Worm (Caenorhabditis elegans): ENCODE measurements around the gene ZK792.1.

ZK792.1 gene

DNA sequence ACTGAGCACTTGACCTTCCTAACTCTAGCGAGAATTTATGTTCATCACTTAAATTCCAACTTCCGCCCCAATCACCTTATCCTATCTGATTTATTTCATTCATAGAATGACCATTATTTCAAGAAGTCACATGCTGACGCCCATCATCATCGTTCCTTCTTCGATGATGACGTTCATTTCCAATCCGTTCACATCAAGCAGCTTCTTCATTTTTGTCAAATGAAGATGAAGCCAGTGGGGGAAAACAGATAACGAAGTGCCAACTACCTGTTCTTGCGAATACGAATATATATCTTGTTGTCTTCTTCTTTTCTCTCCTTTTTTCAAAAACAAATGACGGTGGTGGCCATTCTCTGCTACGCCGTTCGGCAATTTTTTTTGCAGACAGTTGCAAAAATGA is 42.2 kb downstream of the ZK792.1 start:
- no peak for TF ChIP-seq scrt-1 (GFP tag; IDR thresholded peaks at IDR 0.05)

DNA sequence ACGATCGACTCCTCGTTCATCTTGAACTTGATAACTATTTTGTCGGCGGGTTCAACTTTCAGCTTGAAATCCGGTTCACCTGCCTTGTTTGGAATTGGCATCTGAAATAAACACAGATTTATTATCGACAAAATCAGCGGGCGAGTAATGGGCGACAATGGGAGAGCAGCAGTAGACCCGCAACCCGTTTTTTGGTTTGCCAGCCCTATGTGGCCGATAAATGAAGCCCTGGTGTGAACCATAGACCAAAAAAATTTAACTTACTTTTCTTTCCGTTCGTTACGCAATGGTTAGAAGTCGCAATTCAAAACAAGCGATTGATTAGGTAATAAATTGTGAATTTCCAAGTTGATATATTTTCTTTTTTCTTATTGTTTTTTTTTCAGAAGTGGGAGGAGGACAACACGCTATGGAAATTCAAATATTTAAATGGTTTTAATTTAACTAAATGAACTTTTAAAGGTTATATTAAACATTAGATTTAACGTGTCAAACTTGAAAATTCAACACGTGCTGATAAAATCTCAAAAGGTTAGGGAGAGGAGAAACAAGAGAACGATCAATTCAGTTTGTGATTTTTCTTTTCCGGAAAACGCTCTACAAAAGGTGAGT is 44.1 kb downstream of the ZK792.1 start, which contains the start of the genes T22B3.3 and alg-3:
Gene T22B3.3 (minus strand): TSS at position 101 of the 612 bp plus-strand sequence.
Gene alg-3 (plus strand): TSS at position 562 of the 612 bp plus-strand sequence.
- TF ChIP-seq ceh-36 (tag; optimal IDR thresholded peaks at IDR 0.05), result no peak
- TF ChIP-seq aly-1 (tag; optimal IDR thresholded peaks at IDR 0.05), result no peak
- TF ChIP-seq B0310.2 (tag; optimal IDR thresholded peaks at IDR 0.05), result no peak
- no peak for TF ChIP-seq pes-1 (GFP tag; IDR thresholded peaks at IDR 0.05)
- no peak for TF ChIP-seq hmg-4 (GFP tag; optimal IDR thresholded peaks at IDR 0.05)
- no peak for TF ChIP-seq hmbx-1 (tag; optimal IDR thresholded peaks at IDR 0.05)
- no peak for TF ChIP-seq sea-1 (GFP tag; conservative IDR thresholded peaks at IDR 0.05)
- TF ChIP-seq tbx-11 (GFP tag; IDR thresholded peaks at IDR 0.05), result no peak
- no peak for TF ChIP-seq ama-1 (optimal IDR thresholded peaks at IDR 0.05)
- TF ChIP-seq flt-1 (GFP tag; IDR thresholded peaks at IDR 0.05), result no peak
- no peak for TF ChIP-seq F13C5.2 (tag; optimal IDR thresholded peaks at IDR 0.05)
- TF ChIP-seq hnd-1 (tag; optimal IDR thresholded peaks at IDR 0.05), result no peak
- TF ChIP-seq ets-7 (tag; optimal IDR thresholded peaks at IDR 0.05), result no peak
- TF ChIP-seq ceh-13 (GFP tag; optimal IDR thresholded peaks at IDR 0.05), result no peak
- no peak for TF ChIP-seq tra-4 (tag; optimal IDR thresholded peaks at IDR 0.05)
- no peak for TF ChIP-seq tbx-37 (GFP tag; conservative IDR thresholded peaks at IDR 0.05)
- no peak for TF ChIP-seq scrt-1 (GFP tag; IDR thresholded peaks at IDR 0.05)

DNA sequence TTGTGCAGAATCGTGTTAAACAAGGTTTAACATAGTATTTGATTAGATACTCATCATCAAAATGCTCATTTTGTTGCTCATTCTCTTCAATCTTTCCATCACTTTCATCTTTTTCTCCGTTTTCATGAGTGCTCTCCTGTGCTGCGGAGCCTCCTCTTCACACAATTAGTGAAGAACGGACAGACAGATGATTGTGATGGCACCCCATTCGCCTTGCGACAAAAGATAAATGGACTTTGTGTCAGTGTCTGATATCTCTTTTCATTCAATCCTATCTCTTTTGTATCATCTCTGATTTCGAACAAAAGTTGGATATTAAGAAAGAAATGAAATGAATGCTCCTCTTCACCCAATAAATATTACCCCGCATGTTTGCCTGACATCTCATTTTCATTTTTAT is 50.7 kb downstream of the ZK792.1 start:
- TF ChIP-seq ceh-36 (tag; optimal IDR thresholded peaks at IDR 0.05) (no peak), hnd-1 (tag; optimal IDR thresholded peaks at IDR 0.05) (no peak), F13C5.2 (tag; optimal IDR thresholded peaks at IDR 0.05) (no peak), flt-1 (GFP tag; IDR thresholded peaks at IDR 0.05) (no peak), ets-7 (tag; optimal IDR thresholded peaks at IDR 0.05) (no peak), sea-1 (GFP tag; conservative IDR thresholded peaks at IDR 0.05) (no peak), hmg-4 (GFP tag; optimal IDR thresholded peaks at IDR 0.05) (no peak), hmbx-1 (tag; optimal IDR thresholded peaks at IDR 0.05) (no peak), tbx-11 (GFP tag; IDR thresholded peaks at IDR 0.05) (no peak), pes-1 (GFP tag; IDR thresholded peaks at IDR 0.05) (no peak), B0310.2 (tag; optimal IDR thresholded peaks at IDR 0.05) (no peak), ceh-13 (GFP tag; optimal IDR thresholded peaks at IDR 0.05) (no peak), scrt-1 (GFP tag; IDR thresholded peaks at IDR 0.05) (no peak), tbx-37 (GFP tag; conservative IDR thresholded peaks at IDR 0.05) (no peak)

DNA sequence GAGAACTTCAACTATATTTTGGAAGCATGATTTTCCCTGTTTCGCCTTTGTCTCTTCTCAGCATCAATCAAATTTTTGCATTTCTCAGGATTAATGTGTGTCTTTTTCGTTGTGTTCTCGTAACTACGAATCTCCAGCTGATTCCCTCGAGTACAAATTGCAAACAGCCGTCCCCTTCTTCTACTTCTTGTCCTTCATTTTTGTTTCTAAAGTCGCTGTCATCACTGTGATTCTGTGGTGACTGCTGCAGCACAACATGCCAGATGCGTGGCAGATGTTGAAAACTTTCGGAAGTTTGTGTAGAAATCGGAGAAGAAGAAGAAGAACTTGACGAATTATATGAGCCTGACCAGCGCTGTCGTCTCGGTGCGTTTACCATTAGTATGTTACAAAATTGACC is 53.6 kb downstream of the ZK792.1 start:
- TF ChIP-seq scrt-1 (GFP tag; IDR thresholded peaks at IDR 0.05) (no peak), flt-1 (GFP tag; IDR thresholded peaks at IDR 0.05) (no peak), pes-1 (GFP tag; IDR thresholded peaks at IDR 0.05) (no peak), tbx-37 (GFP tag; conservative IDR thresholded peaks at IDR 0.05) (no peak), tra-4 (tag; optimal IDR thresholded peaks at IDR 0.05) (no peak), hmg-4 (GFP tag; optimal IDR thresholded peaks at IDR 0.05) (no peak), F13C5.2 (tag; optimal IDR thresholded peaks at IDR 0.05) (no peak), ceh-36 (tag; optimal IDR thresholded peaks at IDR 0.05) (no peak), hmbx-1 (tag; optimal IDR thresholded peaks at IDR 0.05) (no peak), aly-1 (tag; optimal IDR thresholded peaks at IDR 0.05) (no peak)

DNA sequence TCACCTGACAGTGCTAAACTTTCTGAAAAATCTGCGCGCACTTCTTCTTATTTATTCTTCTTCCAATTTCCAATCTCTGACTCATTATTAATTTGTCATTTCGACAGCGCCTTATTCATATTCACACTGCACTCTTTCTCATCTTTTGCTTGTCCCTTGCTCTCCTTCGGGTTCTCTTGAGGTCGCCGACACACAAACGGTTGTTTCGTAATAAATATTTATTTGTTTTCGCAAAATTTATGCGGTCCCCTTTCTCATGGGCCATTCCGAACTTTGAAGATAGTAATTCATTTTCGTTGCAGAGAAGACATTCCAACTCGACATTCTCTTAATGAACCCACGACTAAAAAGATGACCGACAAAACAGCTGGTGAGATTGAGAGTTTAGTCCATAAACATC is 55.1 kb downstream of the ZK792.1 start, which contains the start of gene magi-1:
Gene magi-1 (plus strand): TSS at position 301 of the 400 bp plus-strand sequence.
- TF ChIP-seq ceh-36 (tag; optimal IDR thresholded peaks at IDR 0.05) (no peak), ets-7 (tag; optimal IDR thresholded peaks at IDR 0.05) (no peak), tbx-11 (GFP tag; IDR thresholded peaks at IDR 0.05) (no peak), aly-1 (tag; optimal IDR thresholded peaks at IDR 0.05) (no peak), tbx-37 (GFP tag; conservative IDR thresholded peaks at IDR 0.05) (no peak), B0310.2 (tag; optimal IDR thresholded peaks at IDR 0.05) (no peak), ama-1 (optimal IDR thresholded peaks at IDR 0.05) (no peak), hmbx-1 (tag; optimal IDR thresholded peaks at IDR 0.05) (no peak), pes-1 (GFP tag; IDR thresholded peaks at IDR 0.05) (no peak), hmg-4 (GFP tag; optimal IDR thresholded peaks at IDR 0.05) (no peak)

Data from whole organism, early embryonic.